Fruit fly (Drosophila melanogaster) whole organism: ENCODE results near the gene Tpc1.

Experiments
- CG8478 ChIP-seq: fragments of >200 bp; optimal IDR thresholded peaks from 2 replicates; lab custom pipeline; 2018; ENCODE audit warnings: inconsistent platforms
- EcR ChIP-seq, 2 experiments: fragments of >200 bp; optimal IDR thresholded peaks; 2 replicates each; lab custom pipeline; 2017; ENCODE audit warnings: missing biosample characterization in 2 of 2, missing genetic modification characterization in 2 of 2, missing genetic modification reagents in 2 of 2
- pan ChIP-seq: fragments of >200 bp; optimal IDR thresholded peaks from 2 replicates; lab custom pipeline; 2017
- psq ChIP-seq: fragments of >200 bp; optimal IDR thresholded peaks from 2 replicates; lab custom pipeline; 2017
- usp ChIP-seq: fragments of >200 bp; optimal IDR thresholded peaks from 2 replicates; lab custom pipeline; 2017; ENCODE audit warnings: missing biosample characterization, missing genetic modification characterization, mixed read lengths

DNA sequence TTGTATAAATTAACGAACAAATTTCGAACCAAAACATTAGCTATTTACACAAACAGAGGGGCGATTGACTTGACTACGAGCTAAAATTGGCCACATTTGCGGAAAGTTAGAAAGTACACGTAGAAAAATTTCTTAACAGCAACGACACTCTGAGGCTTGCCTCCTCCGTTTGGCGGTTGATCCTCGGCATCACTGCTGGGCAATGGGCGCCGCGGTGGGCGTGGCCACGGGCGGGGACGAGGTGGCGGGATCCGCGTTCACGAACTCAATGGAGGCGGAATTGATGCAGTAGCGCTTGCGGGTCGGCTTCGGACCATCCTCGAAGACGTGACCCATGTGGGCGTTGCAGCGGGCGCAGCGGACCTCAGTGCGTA lies 18.6 kb downstream of the Tpc1 start:
- TF ChIP-seq usp (no peak), CG8478 (lab: Kevin White, UChicago) (no peak), EcR (GFP tag; optimal IDR thresholded peaks at IDR 0.05; lab: Kevin White, UChicago) (no peak), pan (lab: Kevin White, UChicago) (no peak), psq (lab: Kevin White, UChicago) (no peak)
